Fruit fly (Drosophila melanogaster) whole organism, embryonic: ENCODE measurements around the gene CG18661.

Experiments used
- Ada2b ChIP-seq: fragments of 200-800 bp; sonication (Bioruptor generic); IDR thresholded peaks from 2 replicates; pipeline ENCODE4 v1.3.6; 2022; ENCODE audit warnings: missing biosample characterization, missing genetic modification characterization
- Antp ChIP-seq: fragments of 200-800 bp; sonication (Bioruptor generic); optimal IDR thresholded peaks from 3 replicates; lab custom pipeline; 2016; ENCODE audit warnings: missing biosample characterization, missing genetic modification characterization
- Blimp-1 ChIP-seq: fragments of 200-800 bp; sonication (Bioruptor generic); optimal IDR thresholded peaks from 3 replicates; lab custom pipeline; 2018; ENCODE audit warnings: missing biosample characterization, missing genetic modification characterization, mild to moderate bottlenecking, moderate library complexity, missing genetic modification reagents
- CG10543 ChIP-seq: fragments of 200-800 bp; sonication (Bioruptor generic); optimal IDR thresholded peaks from 3 replicates; lab custom pipeline; 2017; ENCODE audit warnings: missing biosample characterization, mild to moderate bottlenecking, missing genetic modification characterization, moderate library complexity
- CG11504 ChIP-seq: fragments of 200-800 bp; sonication (Bioruptor generic); optimal IDR thresholded peaks from 3 replicates; lab custom pipeline; 2019; ENCODE audit warnings: missing biosample characterization, mild to moderate bottlenecking, missing genetic modification characterization, moderate library complexity
- CG12219 ChIP-seq: fragments of 200-800 bp; sonication (Bioruptor generic); optimal IDR thresholded peaks from 3 replicates; lab custom pipeline; 2018; ENCODE audit warnings: missing biosample characterization, mild to moderate bottlenecking, missing genetic modification characterization
- CG13296 ChIP-seq: fragments of 200-800 bp; sonication (Bioruptor generic); optimal IDR thresholded peaks from 3 replicates; lab custom pipeline; 2018; ENCODE audit warnings: missing biosample characterization, mild to moderate bottlenecking, missing genetic modification characterization
- CG13894 ChIP-seq: fragments of 200-800 bp; sonication (Bioruptor generic); optimal IDR thresholded peaks from 3 replicates; lab custom pipeline; 2018; ENCODE audit warnings: missing biosample characterization, mild to moderate bottlenecking, missing genetic modification characterization, moderate library complexity
- CG16863 ChIP-seq: fragments of 200-800 bp; sonication (Bioruptor generic); optimal IDR thresholded peaks from 3 replicates; lab custom pipeline; 2016; ENCODE audit warnings: missing biosample characterization, missing genetic modification characterization
- CG17829 ChIP-seq: fragments of 200-800 bp; optimal IDR thresholded peaks from 2 replicates; lab custom pipeline; 2019; ENCODE audit warnings: missing biosample characterization, mild to moderate bottlenecking, missing genetic modification characterization, moderate library complexity
- CG17912 ChIP-seq: fragments of 200-800 bp; sonication (Bioruptor generic); optimal IDR thresholded peaks from 2 replicates; lab custom pipeline; 2018; ENCODE audit warnings: missing biosample characterization, mild to moderate bottlenecking, missing genetic modification characterization
- CG2889 ChIP-seq: fragments of 200-800 bp; sonication (Bioruptor generic); IDR thresholded peaks from 3 replicates; pipeline ENCODE4 v1.3.6; 2022; ENCODE audit warnings: missing biosample characterization, missing genetic modification characterization
- CG3726 ChIP-seq: fragments of 200-800 bp; sonication (Bioruptor generic); IDR thresholded peaks from 3 replicates; pipeline ENCODE4, ENCODE4 v1.3.6; 2022; ENCODE audit warnings: missing biosample characterization, missing genetic modification characterization
- CG4282 ChIP-seq: fragments of 200-800 bp; sonication (Bioruptor generic); optimal IDR thresholded peaks from 2 replicates; lab custom pipeline; 2016; ENCODE audit warnings: missing biosample characterization, missing genetic modification characterization
- CG4424 ChIP-seq: fragments of 200-800 bp; sonication (Bioruptor generic); optimal IDR thresholded peaks from 3 replicates; lab custom pipeline; 2016; ENCODE audit warnings: missing biosample characterization, missing genetic modification characterization
- CG6683 ChIP-seq: fragments of 200-800 bp; sonication (Bioruptor generic); optimal IDR thresholded peaks from 2 replicates; lab custom pipeline; 2017; ENCODE audit warnings: missing biosample characterization, mild to moderate bottlenecking, missing genetic modification characterization, missing genetic modification reagents
- CG6765 ChIP-seq: fragments of 200-800 bp; sonication (Bioruptor generic); optimal IDR thresholded peaks from 3 replicates; lab custom pipeline; 2017; ENCODE audit warnings: missing biosample characterization, mild to moderate bottlenecking, missing genetic modification characterization
- CG7271 ChIP-seq: fragments of 200-800 bp; sonication (Bioruptor generic); optimal IDR thresholded peaks from 2 replicates; lab custom pipeline; 2018; ENCODE audit warnings: missing biosample characterization, mild to moderate bottlenecking, missing genetic modification characterization, moderate library complexity
- CG7987 ChIP-seq: fragments of 200-800 bp; sonication (Bioruptor generic); optimal IDR thresholded peaks from 2 replicates; lab custom pipeline; 2018; ENCODE audit warnings: missing biosample characterization, mild to moderate bottlenecking, missing genetic modification characterization, moderate library complexity
- CG9797 ChIP-seq: fragments of 200-800 bp; sonication (Bioruptor generic); optimal IDR thresholded peaks from 3 replicates; lab custom pipeline; 2018; ENCODE audit warnings: missing biosample characterization, mild to moderate bottlenecking, missing genetic modification characterization
- Dbx ChIP-seq: fragments of 200-800 bp; sonication (Bioruptor generic); IDR thresholded peaks from 3 replicates; pipeline ENCODE4 v1.3.6; 2022; ENCODE audit warnings: missing biosample characterization, missing genetic modification characterization
- HLHmδ ChIP-seq: fragments of 200-800 bp; sonication (Bioruptor generic); optimal IDR thresholded peaks from 2 replicates; lab custom pipeline; 2018; ENCODE audit warnings: missing biosample characterization, mild to moderate bottlenecking, missing genetic modification characterization, moderate library complexity
- HmgZ ChIP-seq: fragments of 200-800 bp; sonication (Bioruptor generic); optimal IDR thresholded peaks from 2 replicates; lab custom pipeline; 2018; ENCODE audit warnings: missing biosample characterization, mild to moderate bottlenecking, missing genetic modification characterization
- Hsf ChIP-seq: fragments of 200-800 bp; sonication (Bioruptor generic); optimal IDR thresholded peaks from 3 replicates; lab custom pipeline; 2016; ENCODE audit warnings: missing biosample characterization, missing genetic modification characterization
- NFAT ChIP-seq: fragments of 200-800 bp; sonication (Bioruptor generic); IDR thresholded peaks from 2 replicates; pipeline ENCODE4 v1.3.6; 2022; ENCODE audit warnings: missing biosample characterization, missing genetic modification characterization
- Sox100B ChIP-seq: fragments of 200-800 bp; sonication (Bioruptor generic); optimal IDR thresholded peaks from 3 replicates; lab custom pipeline; 2018; ENCODE audit warnings: missing biosample characterization, mild to moderate bottlenecking, missing genetic modification characterization
- Spps ChIP-seq: fragments of 200-800 bp; sonication (Bioruptor generic); optimal IDR thresholded peaks from 2 replicates; lab custom pipeline; 2018; ENCODE audit warnings: missing biosample characterization, mild to moderate bottlenecking, missing genetic modification characterization
- Tbp ChIP-seq: fragments of >200 bp; optimal IDR thresholded peaks from 2 replicates; lab custom pipeline; 2018; ENCODE audit warnings: missing biosample characterization, missing genetic modification characterization
- Xrp1 ChIP-seq: fragments of 200-800 bp; sonication (Bioruptor generic); IDR thresholded peaks from 2 replicates; pipeline ENCODE4 v1.3.6; 2022; ENCODE audit warnings: missing biosample characterization, missing genetic modification characterization
- ara ChIP-seq: fragments of 200-800 bp; sonication (Bioruptor generic); IDR thresholded peaks from 2 replicates; pipeline ENCODE4 v1.3.6; 2022; ENCODE audit warnings: missing biosample characterization, missing genetic modification characterization
- bab2 ChIP-seq: fragments of 200-800 bp; sonication (Bioruptor generic); optimal IDR thresholded peaks from 2 replicates; lab custom pipeline; 2016; ENCODE audit warnings: missing biosample characterization, missing genetic modification characterization
- btn ChIP-seq: fragments of 200-800 bp; sonication (Bioruptor generic); optimal IDR thresholded peaks from 2 replicates; lab custom pipeline; 2016; ENCODE audit warnings: missing biosample characterization, missing genetic modification characterization
- crol ChIP-seq: fragments of 200-800 bp; sonication (Bioruptor generic); IDR thresholded peaks from 2 replicates; pipeline ENCODE4 v1.3.6; 2022; ENCODE audit warnings: missing biosample characterization, missing genetic modification characterization
- fd102C ChIP-seq: fragments of 200-800 bp; sonication (Bioruptor generic); optimal IDR thresholded peaks from 2 replicates; lab custom pipeline; 2018; ENCODE audit warnings: missing biosample characterization, mild to moderate bottlenecking, missing genetic modification characterization, moderate library complexity
- fd64A ChIP-seq: fragments of 200-800 bp; sonication (Bioruptor generic); optimal IDR thresholded peaks from 3 replicates; lab custom pipeline; 2018; ENCODE audit warnings: missing biosample characterization, mild to moderate bottlenecking, missing genetic modification characterization
- gcm ChIP-seq: fragments of 200-800 bp; sonication (Bioruptor generic); optimal IDR thresholded peaks from 2 replicates; lab custom pipeline; 2019; ENCODE audit warnings: missing biosample characterization, mild to moderate bottlenecking, missing genetic modification characterization, moderate library complexity
- hkb ChIP-seq, 2 experiments: fragments of 200-800 bp in 1 of 2; fragments of >200 bp in 1 of 2; sonication (Bioruptor generic) in 1 of 2; IDR thresholded peaks in 1 of 2; optimal IDR thresholded peaks in 1 of 2; 2 replicates each; pipeline versions ENCODE4 v1.3.6 to Lab custom; 2017 to 2022; ENCODE audit warnings: missing biosample characterization in 1 of 2, missing genetic modification characterization in 1 of 2
- insv ChIP-seq, 2 experiments: fragments of 200-800 bp; sonication (Bioruptor generic); optimal IDR thresholded peaks; 3 replicates each; lab custom pipeline; 2016 to 2018; ENCODE audit warnings: missing biosample characterization in 2 of 2, missing genetic modification characterization in 2 of 2
- lola ChIP-seq, 3 experiments: fragments of >200 bp in 2 of 3; fragments of 200-800 bp in 1 of 3; sonication (Bioruptor generic) in 1 of 3; optimal IDR thresholded peaks; 2 replicates each; lab custom pipeline; 2017 to 2019; ENCODE audit warnings: missing biosample characterization in 3 of 3, missing genetic modification characterization in 3 of 3, mild to moderate bottlenecking in 1 of 3, moderate library complexity in 1 of 3
- maf-S ChIP-seq: fragments of 200-800 bp; sonication (Bioruptor generic); optimal IDR thresholded peaks from 2 replicates; lab custom pipeline; 2016; ENCODE audit warnings: missing biosample characterization, missing genetic modification characterization
- pb ChIP-seq: fragments of 200-800 bp; sonication (Bioruptor generic); optimal IDR thresholded peaks from 3 replicates; lab custom pipeline; 2016; ENCODE audit warnings: missing biosample characterization, missing genetic modification characterization
- peb ChIP-seq: fragments of 200-800 bp; sonication (Bioruptor generic); IDR thresholded peaks from 2 replicates; pipeline ENCODE4 v1.3.6; 2022; ENCODE audit warnings: missing biosample characterization, missing genetic modification characterization
- sc ChIP-seq, 3 experiments: fragments of >200 bp in 2 of 3; fragments of 200-800 bp in 1 of 3; sonication (Bioruptor generic) in 1 of 3; optimal IDR thresholded peaks; 2 replicates in 2 of 3; 3 replicates in 1 of 3; lab custom pipeline; 2017; ENCODE audit warnings: mild to moderate bottlenecking in 1 of 3, missing biosample characterization in 1 of 3, missing genetic modification characterization in 1 of 3, missing genetic modification reagents in 1 of 3
- sob ChIP-seq: fragments of 200-800 bp; sonication (Bioruptor generic); IDR thresholded peaks from 2 replicates; pipeline ENCODE4 v1.3.6; 2022; ENCODE audit warnings: missing biosample characterization, missing genetic modification characterization
- tin ChIP-seq: fragments of 200-800 bp; sonication (Bioruptor generic); optimal IDR thresholded peaks from 3 replicates; lab custom pipeline; 2016; ENCODE audit warnings: missing biosample characterization, missing genetic modification characterization
- wek ChIP-seq: fragments of 200-800 bp; sonication (Bioruptor generic); optimal IDR thresholded peaks from 3 replicates; lab custom pipeline; 2018; ENCODE audit warnings: missing biosample characterization, mild to moderate bottlenecking, missing genetic modification characterization, moderate library complexity
- wor ChIP-seq: fragments of 200-800 bp; sonication (Bioruptor generic); IDR thresholded peaks from 2 replicates; pipeline ENCODE4 v1.3.6; 2022; ENCODE audit warnings: missing biosample characterization, missing genetic modification characterization
- z ChIP-seq: fragments of 200-800 bp; sonication (Bioruptor generic); IDR thresholded peaks from 3 replicates; pipeline ENCODE4 v1.3.6; 2022; ENCODE audit warnings: missing biosample characterization, missing genetic modification characterization
- zen2 ChIP-seq: fragments of 200-800 bp; sonication (Bioruptor generic); IDR thresholded peaks from 3 replicates; pipeline ENCODE4 v1.3.6; 2022; ENCODE audit warnings: missing biosample characterization, missing genetic modification characterization; ENCODE audit not compliant: partially characterized antibody
- zf30C ChIP-seq: fragments of 200-800 bp; sonication (Bioruptor generic); optimal IDR thresholded peaks from 3 replicates; lab custom pipeline; 2018; ENCODE audit warnings: missing biosample characterization, mild to moderate bottlenecking, missing genetic modification characterization

Gene CG18661

DNA sequence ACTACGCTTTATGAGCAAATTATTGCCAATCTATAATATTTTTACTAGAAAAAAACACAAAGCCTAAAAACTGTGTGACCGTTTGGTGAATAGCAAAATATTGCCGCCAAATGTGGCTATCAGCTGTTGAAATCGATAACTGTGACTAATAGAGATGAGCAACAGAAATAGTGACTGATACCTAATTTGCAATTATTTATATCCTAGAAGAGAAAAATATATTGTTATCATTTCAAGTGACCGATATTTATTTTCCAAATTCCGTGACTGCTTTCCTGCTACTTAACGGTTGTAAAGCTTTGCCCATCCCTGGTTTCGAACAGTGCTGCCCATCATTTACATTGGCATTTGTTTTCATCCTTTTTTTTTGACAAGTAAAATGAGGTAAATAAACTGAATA lies at the start of gene CG18661, which contains the start of gene alien (continued):
- TF ChIP-seq Hsf (GFP tag; lab: Kevin White, UChicago) (peak; percentile 85), peb (GFP tag; lab: Robert Waterston, UW) (peak; percentile 85), btn (GFP tag; lab: Kevin White, UChicago) (peak; percentile 29), Sox100B (GFP tag; lab: Kevin White, UChicago) (peak; percentile 49), CG4282 (peak; percentile 88), Dbx (GFP tag; lab: Robert Waterston, UW) (peak; percentile 98), Blimp-1 (GFP tag; lab: Kevin White, UChicago) (peak; percentile 48), CG12219 (GFP tag; lab: Kevin White, UChicago) (peak; percentile 53), crol (GFP tag; lab: Robert Waterston, UW) (peak; percentile 66), wor (GFP tag; lab: Robert Waterston, UW) (peak; percentile 62), gcm (peak; percentile 30), CG13296 (GFP tag; lab: Kevin White, UChicago) (peak; percentile 0), CG9797 (GFP tag; lab: Kevin White, UChicago) (peak; percentile 80), CG10543 (GFP tag; lab: Kevin White, UChicago) (peak; percentile 33), NFAT (GFP tag; lab: Robert Waterston, UW) (peak; percentile 92), lola (GFP tag; optimal IDR thresholded peaks at IDR 0.05; lab: Kevin White, UChicago) (peak in 1 of 3 experiments; percentile 87), CG7987 (peak; percentile 54), CG16863 (GFP tag; lab: Kevin White, UChicago) (peak; percentile 40), HmgZ (tag; lab: Kevin White, UChicago) (peak; percentile 78), CG2889 (GFP tag; lab: Robert Waterston, UW) (peak; percentile 81), hkb (optimal IDR thresholded peaks at IDR 0.05; lab: Kevin White, UChicago) (peak; percentile 53), hkb (GFP tag; IDR thresholded peaks at IDR 0.05; lab: Robert Waterston, UW) (peak; percentile 88), CG11504 (tag; lab: Kevin White, UChicago) (peak; percentile 90), Ada2b (peak; percentile 96), CG4424 (GFP tag; lab: Kevin White, UChicago) (peak; percentile 75), wek (GFP tag; lab: Kevin White, UChicago) (no peak), Tbp (GFP tag; lab: Kevin White, UChicago) (no peak), HLHmδ (no peak), tin (GFP tag; lab: Kevin White, UChicago) (peak; percentile 92), fd64A (no peak), Antp (GFP tag; lab: Kevin White, UChicago) (peak; percentile 94), sob (GFP tag; lab: Robert Waterston, UW) (peak; percentile 90), CG6765 (GFP tag; lab: Kevin White, UChicago) (no peak), CG6683 (GFP tag; lab: Kevin White, UChicago) (no peak), CG17829 (tag; lab: Kevin White, UChicago) (peak; percentile 64), ara (GFP tag; lab: Robert Waterston, UW) (peak; percentile 66; the same call in 1 of the 2 replicates), insv (GFP tag; optimal IDR thresholded peaks at IDR 0.05; lab: Kevin White, UChicago) (peak in 1 of 2 experiments; percentile 74), Spps (no peak), maf-S (peak; percentile 93), Xrp1 (peak; percentile 85), zf30C (GFP tag; lab: Kevin White, UChicago) (no peak), zen2 (GFP tag; lab: Robert Waterston, UW) (no peak), z (GFP tag; lab: Robert Waterston, UW) (no peak), CG3726 (peak; percentile 95; the same call in 1 of the 3 replicates), sc (optimal IDR thresholded peaks at IDR 0.05; lab: Kevin White, UChicago) (no peak), sc (GFP tag; optimal IDR thresholded peaks at IDR 0.05; lab: Kevin White, UChicago) (no peak), CG13894 (tag; lab: Kevin White, UChicago) (peak; percentile 72), pb (peak; percentile 82), fd102C (peak; percentile 48), bab2 (GFP tag; lab: Kevin White, UChicago) (peak; percentile 80), CG17912 (GFP tag; lab: Kevin White, UChicago) (peak; percentile 77), CG7271 (no peak)
